Worm (Caenorhabditis elegans): ENCODE data around the gene T05H4.3.

The T05H4.3 gene

DNA sequence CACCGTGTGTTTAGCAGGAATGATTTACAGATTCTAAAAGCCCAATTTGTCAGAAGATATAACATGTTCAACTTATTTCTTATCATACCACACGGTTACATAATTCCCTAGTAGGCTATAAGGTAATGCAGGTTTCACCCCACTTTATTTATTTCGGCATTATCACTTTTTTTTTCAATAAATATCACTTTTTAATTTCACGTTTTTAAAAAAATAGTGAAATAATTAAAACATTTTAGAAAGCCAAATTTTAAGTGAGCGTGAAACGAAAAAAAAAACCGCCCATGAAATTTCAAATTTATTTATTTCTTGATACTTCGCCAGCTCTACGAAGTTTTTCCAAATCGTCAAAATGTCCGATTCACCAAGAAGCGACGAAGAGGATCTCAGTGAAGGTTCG lies 6.2 kb downstream of the T05H4.3 start, which contains the start of gene fbxa-196:
TSS of gene fbxa-196 (plus strand) at position 301 of the 400 bp plus-strand sequence.
- TF ChIP-seq sem-2 (GFP tag; optimal IDR thresholded peaks at IDR 0.05) = no peak

DNA sequence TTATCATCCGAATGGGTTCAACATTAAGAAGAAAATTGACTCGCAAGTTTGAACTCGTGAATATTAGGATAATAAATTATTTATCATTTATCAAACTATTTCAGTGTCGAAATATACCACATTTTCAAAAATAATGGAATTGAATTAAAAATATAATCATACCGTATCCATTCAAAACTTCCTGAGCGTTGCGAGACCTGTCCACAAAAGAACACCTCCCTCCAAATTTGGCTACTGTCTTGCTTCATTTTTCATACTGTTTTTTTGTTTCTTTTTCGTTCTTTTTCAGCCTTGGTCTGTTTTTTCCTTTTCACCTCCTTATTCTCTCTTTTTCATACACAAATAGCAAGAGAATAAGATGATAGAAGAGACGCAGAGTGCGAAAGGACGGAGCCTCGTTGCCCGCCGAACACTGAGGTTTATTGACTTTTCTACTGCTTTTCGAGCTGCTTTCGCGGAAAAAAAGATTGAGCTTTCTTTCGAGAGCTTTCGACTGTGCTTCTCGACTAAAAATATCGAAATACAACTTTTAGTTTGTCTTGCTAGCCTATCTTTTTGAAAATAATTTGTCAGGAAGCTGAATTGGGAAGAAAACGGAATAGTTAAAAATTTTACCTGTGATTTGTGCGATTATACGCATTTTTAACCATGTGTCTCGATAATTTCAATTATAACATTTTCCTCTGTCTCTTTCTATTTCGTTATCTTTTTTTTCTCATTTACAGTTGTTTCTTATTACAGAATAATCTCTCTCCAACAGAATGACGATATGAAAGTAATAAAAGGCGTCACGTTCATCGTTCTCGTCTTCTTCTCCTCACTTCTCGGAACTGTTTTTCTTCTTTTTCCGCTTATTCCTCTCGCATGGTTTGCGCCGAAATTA lies 8.2 kb downstream of the T05H4.3 start, which contains the start of gene acl-8:
TSS of gene acl-8 (plus strand) at position 742 of the 883 bp plus-strand sequence.
- TF ChIP-seq lsy-2 (tag; optimal IDR thresholded peaks at IDR 0.05) = no peak
- no peak for TF ChIP-seq unc-62 (GFP tag; optimal IDR thresholded peaks at IDR 0.05)
- no peak for TF ChIP-seq hlh-1 (tag; optimal IDR thresholded peaks at IDR 0.05)
- no peak for TF ChIP-seq lin-13 (tag; optimal IDR thresholded peaks at IDR 0.05)
- no peak for TF ChIP-seq nhr-12 (tag; optimal IDR thresholded peaks at IDR 0.05)
- no peak for TF ChIP-seq cnd-1 (tag; optimal IDR thresholded peaks at IDR 0.05)
- TF ChIP-seq mab-5 (tag; optimal IDR thresholded peaks at IDR 0.05) = no peak
- TF ChIP-seq pha-4 (tag; optimal IDR thresholded peaks at IDR 0.05) = no peak
- TF ChIP-seq sptf-1 (tag; optimal IDR thresholded peaks at IDR 0.05) = no peak
- TF ChIP-seq unc-120 (tag; optimal IDR thresholded peaks at IDR 0.05; ENCODE audit: poor library complexity, severe bottlenecking) = no peak

ce11 chrV:6453122-6453521 lies 11.0 kb downstream of the T05H4.3 start, which contains the start of gene acl-9:
TSS of gene acl-9 (plus strand) at chrV:6453226.
- TF ChIP-seq lsy-2 (tag; optimal IDR thresholded peaks at IDR 0.05) = no peak
- no peak for TF ChIP-seq nhr-2 (tag; optimal IDR thresholded peaks at IDR 0.05)
- TF ChIP-seq bed-3 (GFP tag; optimal IDR thresholded peaks at IDR 0.05) = no peak
- TF ChIP-seq nhr-12 (tag; optimal IDR thresholded peaks at IDR 0.05) = no peak
- no peak for TF ChIP-seq nhr-28 (tag; optimal IDR thresholded peaks at IDR 0.05)
- TF ChIP-seq ces-1 (GFP tag; optimal IDR thresholded peaks at IDR 0.05) = no peak

ce11 chrV:6456903-6457302 lies 14.8 kb downstream of the T05H4.3 start:
- TF ChIP-seq unc-39 (tag; optimal IDR thresholded peaks at IDR 0.05) = no peak
- no peak for TF ChIP-seq M03D4.4 (tag; optimal IDR thresholded peaks at IDR 0.05)
- TF ChIP-seq lin-32 (GFP tag; optimal IDR thresholded peaks at IDR 0.05) = no peak
- no peak for TF ChIP-seq lsy-2 (tag; optimal IDR thresholded peaks at IDR 0.05)
- TF ChIP-seq ham-2 (GFP tag; optimal IDR thresholded peaks at IDR 0.05) = no peak
- TF ChIP-seq unc-62 (GFP tag; optimal IDR thresholded peaks at IDR 0.05) = peak; percentile 3
- no peak for TF ChIP-seq nhr-237 (tag; optimal IDR thresholded peaks at IDR 0.05)
- TF ChIP-seq mab-5 (tag; optimal IDR thresholded peaks at IDR 0.05) = no peak
- TF ChIP-seq ztf-11 (tag; optimal IDR thresholded peaks at IDR 0.05) = no peak
- no peak for TF ChIP-seq nhr-2 (tag; optimal IDR thresholded peaks at IDR 0.05)
- TF ChIP-seq mep-1 (tag; optimal IDR thresholded peaks at IDR 0.05) = no peak
- TF ChIP-seq hlh-1 (tag; optimal IDR thresholded peaks at IDR 0.05) = peak; percentile 66
- TF ChIP-seq mls-2 (tag; optimal IDR thresholded peaks at IDR 0.05) = no peak
- no peak for TF ChIP-seq sptf-1 (tag; optimal IDR thresholded peaks at IDR 0.05)
- no peak for TF ChIP-seq flh-1 (GFP tag; optimal IDR thresholded peaks at IDR 0.05)
- TF ChIP-seq ceh-43 (GFP tag; optimal IDR thresholded peaks at IDR 0.05) = no peak

ce11 chrV:6458302-6458998 lies 16.3 kb downstream of the T05H4.3 start:
- TF ChIP-seq sptf-1 (tag; optimal IDR thresholded peaks at IDR 0.05) (no peak), lin-32 (GFP tag; optimal IDR thresholded peaks at IDR 0.05) (no peak), hlh-1 (tag; optimal IDR thresholded peaks at IDR 0.05) (no peak), ztf-11 (tag; optimal IDR thresholded peaks at IDR 0.05) (no peak), nhr-28 (tag; optimal IDR thresholded peaks at IDR 0.05) (no peak), unc-120 (tag; optimal IDR thresholded peaks at IDR 0.05; ENCODE audit: poor library complexity, severe bottlenecking) (no peak), mep-1 (tag; optimal IDR thresholded peaks at IDR 0.05) (no peak), ceh-43 (GFP tag; optimal IDR thresholded peaks at IDR 0.05) (no peak), blmp-1 (tag; optimal IDR thresholded peaks at IDR 0.05) (no peak), unc-39 (tag; optimal IDR thresholded peaks at IDR 0.05) (no peak), M03D4.4 (tag; optimal IDR thresholded peaks at IDR 0.05) (no peak), drap-1 (GFP tag; optimal IDR thresholded peaks at IDR 0.05) (no peak)

DNA sequence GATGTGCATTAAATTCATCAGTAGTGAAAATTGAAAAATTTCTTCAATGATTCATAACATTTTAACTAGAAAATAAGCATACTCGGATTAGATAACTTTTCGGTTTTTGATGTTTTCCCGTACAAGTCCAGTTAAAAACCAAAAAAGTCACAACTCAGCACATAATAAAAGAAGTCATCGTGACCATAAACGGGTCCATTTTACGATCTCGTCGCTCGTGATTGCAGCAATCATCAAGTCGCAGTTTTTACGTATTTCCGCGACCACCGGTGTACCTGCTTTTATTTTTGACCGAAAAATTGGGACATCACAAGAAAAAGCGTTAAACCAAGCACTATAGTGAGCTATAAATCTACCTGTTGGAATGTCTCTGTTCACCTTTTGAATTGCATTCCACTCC lies 19.1 kb downstream of the T05H4.3 start:
- TF ChIP-seq nhr-12 (tag; optimal IDR thresholded peaks at IDR 0.05) (no peak), flh-1 (GFP tag; optimal IDR thresholded peaks at IDR 0.05) (no peak), lin-13 (tag; optimal IDR thresholded peaks at IDR 0.05) (no peak)

Measured in whole organism, mixed stage, embryonic.